Worm (Caenorhabditis elegans): ENCODE data around the gene abt-4.

DNA sequence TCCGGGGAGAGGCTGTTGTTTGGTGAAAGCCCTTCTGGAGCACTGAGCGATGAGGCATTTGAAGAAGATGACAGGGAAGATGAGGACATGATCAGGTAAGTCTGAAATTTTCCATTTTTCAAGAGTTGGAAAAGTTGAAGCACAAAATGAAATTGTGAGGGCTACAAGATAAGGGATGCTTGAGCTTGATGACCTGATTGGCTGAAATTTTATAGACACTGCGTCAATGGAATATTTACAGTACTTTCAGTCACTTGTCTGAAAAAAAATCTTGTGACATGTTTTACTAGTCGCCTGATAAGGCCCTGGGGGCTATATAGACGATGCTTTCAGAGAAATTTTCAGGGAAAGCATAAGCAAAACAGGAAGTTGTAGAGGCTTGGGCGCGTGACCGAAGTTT lies 5.8 kb upstream of the abt-4 start, which contains the start of gene dmd-8:
- TF ChIP-seq W03F9.2 (tag; optimal IDR thresholded peaks at IDR 0.05), result no peak
- no peak for TF ChIP-seq him-1 (tag; optimal IDR thresholded peaks at IDR 0.05)

All from whole organism, L4/young adult.